Worm (Caenorhabditis elegans) whole organism, young adult: ENCODE measurements around the gene C08E3.1.

Experiments
- T26A5.8 ChIP-seq: sonication (generic microtip); optimal IDR thresholded peaks from 2 replicates; lab custom pipeline; 2016; ENCODE audit warnings: missing genetic modification characterization, missing compliant biosample characterization
- dpff-1 ChIP-seq: sonication (generic microtip); optimal IDR thresholded peaks from 2 replicates; lab custom pipeline; 2017; ENCODE audit warnings: mild to moderate bottlenecking, missing genetic modification characterization, missing compliant biosample characterization
- ets-4 ChIP-seq: fragments of 200-800 bp; sonication (Bioruptor generic); optimal IDR thresholded peaks from 2 replicates; lab custom pipeline; 2018; ENCODE audit warnings: mild to moderate bottlenecking, missing genetic modification characterization, missing compliant biosample characterization
- madf-3 ChIP-seq: fragments of 200-800 bp; sonication (Bioruptor generic); IDR thresholded peaks from 2 replicates; pipeline ENCODE4 v1.3.6; 2022; ENCODE audit warnings: missing genetic modification reagents, missing genetic modification characterization, missing compliant biosample characterization
- nfya-1 ChIP-seq: sonication (generic microtip); optimal IDR thresholded peaks from 2 replicates; lab custom pipeline; 2017; ENCODE audit warnings: antibody characterized with exemption, missing compliant biosample characterization, missing genetic modification characterization, borderline replicate concordance; ENCODE audit not compliant: insufficient read depth
- repo-1 ChIP-seq: sonication (generic microtip); optimal IDR thresholded peaks from 2 replicates; lab custom pipeline; 2017; ENCODE audit warnings: mild to moderate bottlenecking, missing genetic modification characterization, missing compliant biosample characterization
- unc-62 ChIP-seq: fragments of 150-350 bp; optimal IDR thresholded peaks from 2 replicates; lab custom pipeline; 2014; ENCODE audit warnings: missing biosample characterization, missing genetic modification reagents, missing genetic modification characterization

- no peak for TF ChIP-seq repo-1 (tag; lab: Kevin White, UChicago)
- TF ChIP-seq madf-3 (GFP tag; lab: Robert Waterston, UW): no peak
- no peak for TF ChIP-seq nfya-1 (tag; lab: Kevin White, UChicago)
- no peak for TF ChIP-seq ets-4
- no peak for TF ChIP-seq dpff-1
- no peak for TF ChIP-seq T26A5.8
- TF ChIP-seq unc-62 (GFP tag; lab: Kevin White, UChicago): no peak
Measured at ce11 chrII:1606079-1606478, 27.5 kb upstream of the C08E3.1 start, which contains the start of gene bath-33.
